Fruit fly (Drosophila melanogaster) whole organism, embryonic: ENCODE results near the gene CG4218.

Experiments used
- CG11560 ChIP-seq: fragments of 200-800 bp; sonication (Bioruptor generic); IDR thresholded peaks from 3 replicates; pipeline ENCODE4 v1.3.6; 2022; ENCODE audit warnings: missing biosample characterization, missing genetic modification characterization
- CG12236 ChIP-seq: fragments of 200-800 bp; sonication (Bioruptor generic); optimal IDR thresholded peaks from 2 replicates; lab custom pipeline; 2016; ENCODE audit warnings: missing biosample characterization, missing genetic modification characterization
- CG17359 ChIP-seq: fragments of 200-800 bp; sonication (Bioruptor generic); optimal IDR thresholded peaks from 3 replicates; lab custom pipeline; 2018; ENCODE audit warnings: missing biosample characterization, mild to moderate bottlenecking, missing genetic modification characterization, moderate library complexity
- CG1832 ChIP-seq: fragments of 200-800 bp; sonication (Bioruptor generic); optimal IDR thresholded peaks from 2 replicates; lab custom pipeline; 2017; ENCODE audit warnings: missing biosample characterization, mild to moderate bottlenecking, missing genetic modification characterization, inconsistent platforms
- CG2712 ChIP-seq: fragments of 200-800 bp; optimal IDR thresholded peaks from 3 replicates; lab custom pipeline; 2019; ENCODE audit warnings: missing biosample characterization, mild to moderate bottlenecking, missing genetic modification characterization, moderate library complexity
- CG5953 ChIP-seq: fragments of 200-800 bp; sonication (Bioruptor generic); IDR thresholded peaks from 2 replicates; pipeline ENCODE4 v1.3.6; 2022; ENCODE audit warnings: missing biosample characterization, missing genetic modification characterization
- CG6765 ChIP-seq: fragments of 200-800 bp; sonication (Bioruptor generic); optimal IDR thresholded peaks from 3 replicates; lab custom pipeline; 2017; ENCODE audit warnings: missing biosample characterization, mild to moderate bottlenecking, missing genetic modification characterization
- CG7357 ChIP-seq: fragments of 200-800 bp; sonication (Bioruptor generic); IDR thresholded peaks from 3 replicates; pipeline ENCODE4 v1.3.6; 2022; ENCODE audit warnings: missing biosample characterization, missing genetic modification characterization
- CG7839 ChIP-seq: fragments of 200-800 bp; sonication (Bioruptor generic); optimal IDR thresholded peaks from 3 replicates; lab custom pipeline; 2018; ENCODE audit warnings: missing biosample characterization, mild to moderate bottlenecking, missing genetic modification characterization, moderate library complexity
- CG9817 ChIP-seq: fragments of 200-800 bp; sonication (Bioruptor generic); optimal IDR thresholded peaks from 2 replicates; lab custom pipeline; 2018; ENCODE audit warnings: missing biosample characterization, mild to moderate bottlenecking, missing genetic modification characterization, moderate library complexity
- D19A ChIP-seq: fragments of 200-800 bp; optimal IDR thresholded peaks from 3 replicates; lab custom pipeline; 2019; ENCODE audit warnings: missing biosample characterization, mild to moderate bottlenecking, missing genetic modification characterization, moderate library complexity
- Drgx ChIP-seq: fragments of 200-800 bp; sonication (Bioruptor generic); IDR thresholded peaks from 2 replicates; pipeline ENCODE4 v1.3.6; 2022; ENCODE audit warnings: missing biosample characterization, missing genetic modification characterization
- Ets65A ChIP-seq: fragments of 200-800 bp; sonication (Bioruptor generic); peaks from one replicate; lab custom pipeline; 2016; ENCODE audit warnings: missing biosample characterization, missing genetic modification characterization
- Lim3 ChIP-seq: fragments of 200-800 bp; sonication (Bioruptor generic); IDR thresholded peaks from 2 replicates; pipeline ENCODE4 v1.3.6; 2022; ENCODE audit warnings: missing biosample characterization, missing genetic modification characterization
- Med ChIP-seq: fragments of 200-800 bp; sonication (Bioruptor generic); peaks from one replicate; lab custom pipeline; 2016; ENCODE audit warnings: missing biosample characterization, missing genetic modification characterization, mild to moderate bottlenecking, inconsistent platforms, moderate library complexity
- Meics ChIP-seq: fragments of 200-800 bp; sonication (Bioruptor generic); optimal IDR thresholded peaks from 2 replicates; lab custom pipeline; 2017; ENCODE audit warnings: missing biosample characterization, mild to moderate bottlenecking, missing genetic modification characterization
- Six4 ChIP-seq: fragments of 200-800 bp; sonication (Bioruptor generic); optimal IDR thresholded peaks from 2 replicates; lab custom pipeline; 2016; ENCODE audit warnings: missing biosample characterization, missing genetic modification characterization
- Sox102F ChIP-seq: fragments of 200-800 bp; sonication (Bioruptor generic); optimal IDR thresholded peaks from 2 replicates; lab custom pipeline; 2018; ENCODE audit warnings: missing biosample characterization, mild to moderate bottlenecking, missing genetic modification characterization, moderate library complexity
- Xbp1 ChIP-seq: fragments of 200-800 bp; sonication (Bioruptor generic); optimal IDR thresholded peaks from 3 replicates; lab custom pipeline; 2016; ENCODE audit warnings: missing biosample characterization, mild to moderate bottlenecking, missing genetic modification characterization
- Xrp1 ChIP-seq: fragments of 200-800 bp; sonication (Bioruptor generic); IDR thresholded peaks from 2 replicates; pipeline ENCODE4 v1.3.6; 2022; ENCODE audit warnings: missing biosample characterization, missing genetic modification characterization
- aop ChIP-seq: fragments of 200-800 bp; sonication (Bioruptor generic); IDR thresholded peaks from 2 replicates; pipeline ENCODE4 v1.3.6; 2022; ENCODE audit warnings: missing biosample characterization, missing genetic modification characterization
- cas ChIP-seq: fragments of 200-800 bp; sonication (Bioruptor generic); IDR thresholded peaks from 2 replicates; pipeline ENCODE4 v1.3.6; 2022; ENCODE audit warnings: missing biosample characterization, missing genetic modification characterization
- chinmo ChIP-seq: fragments of 200-800 bp; sonication (Bioruptor generic); IDR thresholded peaks from 4 replicates; pipeline ENCODE4 v1.3.6; 2022; ENCODE audit warnings: missing biosample characterization, missing genetic modification characterization; ENCODE audit not compliant: partially characterized antibody
- corto ChIP-seq: fragments of 200-800 bp; sonication (Bioruptor generic); optimal IDR thresholded peaks from 2 replicates; lab custom pipeline; 2016; ENCODE audit warnings: missing biosample characterization, mild to moderate bottlenecking, missing genetic modification characterization, moderate library complexity
- croc ChIP-seq: fragments of 200-800 bp; sonication (Bioruptor generic); conservative IDR thresholded peaks from 3 replicates; pipeline ENCODE4 v1.3.6; 2022; ENCODE audit warnings: missing biosample characterization, missing genetic modification characterization
- crp ChIP-seq, 2 experiments: fragments of 200-800 bp; sonication (Bioruptor generic); optimal IDR thresholded peaks; 2 replicates in 1 of 2; 3 replicates in 1 of 2; lab custom pipeline; 2017; ENCODE audit warnings: missing biosample characterization in 2 of 2, missing genetic modification characterization in 2 of 2, mild to moderate bottlenecking in 1 of 2, moderate library complexity in 1 of 2
- dan ChIP-seq: fragments of 200-800 bp; sonication (Bioruptor generic); IDR thresholded peaks from 2 replicates; pipeline ENCODE4 v1.3.6; 2022; ENCODE audit warnings: missing biosample characterization, missing genetic modification characterization
- dimm ChIP-seq: fragments of 200-800 bp; sonication (Bioruptor generic); IDR thresholded peaks from 2 replicates; pipeline ENCODE4 v1.3.6; 2022; ENCODE audit warnings: missing biosample characterization, missing genetic modification characterization
- dmrt99B ChIP-seq: fragments of 200-800 bp; sonication (Bioruptor generic); optimal IDR thresholded peaks from 2 replicates; lab custom pipeline; 2018; ENCODE audit warnings: missing biosample characterization, mild to moderate bottlenecking, missing genetic modification characterization, moderate library complexity
- dysf ChIP-seq: fragments of 200-800 bp; sonication (Bioruptor generic); IDR thresholded peaks from 3 replicates; pipeline ENCODE4 v1.3.6; 2022; ENCODE audit warnings: missing biosample characterization, missing genetic modification characterization
- eyg ChIP-seq: fragments of 200-800 bp; sonication (Bioruptor generic); optimal IDR thresholded peaks from 3 replicates; lab custom pipeline; 2016; ENCODE audit warnings: missing biosample characterization, missing genetic modification characterization
- fd102C ChIP-seq: fragments of 200-800 bp; sonication (Bioruptor generic); optimal IDR thresholded peaks from 2 replicates; lab custom pipeline; 2018; ENCODE audit warnings: missing biosample characterization, mild to moderate bottlenecking, missing genetic modification characterization, moderate library complexity
- fd3F ChIP-seq: fragments of 200-800 bp; sonication (Bioruptor generic); optimal IDR thresholded peaks from 2 replicates; lab custom pipeline; 2018; ENCODE audit warnings: missing biosample characterization, mild to moderate bottlenecking, missing genetic modification characterization, moderate library complexity
- gem ChIP-seq: fragments of 200-800 bp; sonication (Bioruptor generic); optimal IDR thresholded peaks from 2 replicates; lab custom pipeline; 2019; ENCODE audit warnings: missing biosample characterization, mild to moderate bottlenecking, missing genetic modification characterization, moderate library complexity
- gsb-n ChIP-seq: fragments of 200-800 bp; sonication (Bioruptor generic); optimal IDR thresholded peaks from 3 replicates; lab custom pipeline; 2018; ENCODE audit warnings: missing biosample characterization, mild to moderate bottlenecking, missing genetic modification characterization
- h ChIP-seq: fragments of >200 bp; optimal IDR thresholded peaks from 2 replicates; lab custom pipeline; 2017
- jing ChIP-seq: fragments of 200-800 bp; sonication (Bioruptor generic); optimal IDR thresholded peaks from 2 replicates; lab custom pipeline; 2018; ENCODE audit warnings: missing biosample characterization, mild to moderate bottlenecking, missing genetic modification characterization
- nau ChIP-seq: fragments of 200-800 bp; sonication (Bioruptor generic); optimal IDR thresholded peaks from 3 replicates; lab custom pipeline; 2017; ENCODE audit warnings: missing biosample characterization, mild to moderate bottlenecking, missing genetic modification characterization, missing genetic modification reagents
- nerfin-1 ChIP-seq: fragments of 200-800 bp; sonication (Bioruptor generic); optimal IDR thresholded peaks from 3 replicates; lab custom pipeline; 2019; ENCODE audit warnings: missing biosample characterization, mild to moderate bottlenecking, missing genetic modification characterization, moderate library complexity
- org-1 ChIP-seq: fragments of 200-800 bp; sonication (Bioruptor generic); optimal IDR thresholded peaks from 2 replicates; lab custom pipeline; 2017; ENCODE audit warnings: missing biosample characterization, missing genetic modification characterization
- phol ChIP-seq: fragments of 200-800 bp; sonication (Bioruptor generic); optimal IDR thresholded peaks from 3 replicates; lab custom pipeline; 2018; ENCODE audit warnings: missing biosample characterization, mild to moderate bottlenecking, missing genetic modification characterization, moderate library complexity
- prd ChIP-seq, 3 experiments: fragments of >200 bp in 2 of 3; fragments of 200-800 bp in 1 of 3; sonication (Bioruptor generic) in 1 of 3; optimal IDR thresholded peaks in 2 of 3; IDR thresholded peaks in 1 of 3; 2 replicates in 2 of 3; 3 replicates in 1 of 3; pipeline versions ENCODE4 v1.3.6 to Lab custom; 2017 to 2022; ENCODE audit warnings: missing biosample characterization in 1 of 3, missing genetic modification characterization in 1 of 3
- pros ChIP-seq: fragments of 200-800 bp; sonication (Bioruptor generic); optimal IDR thresholded peaks from 3 replicates; lab custom pipeline; 2019; ENCODE audit warnings: missing biosample characterization, mild to moderate bottlenecking, missing genetic modification characterization, moderate library complexity
- pum ChIP-seq: fragments of 200-800 bp; sonication (Bioruptor generic); optimal IDR thresholded peaks from 2 replicates; lab custom pipeline; 2016; ENCODE audit warnings: missing biosample characterization, missing genetic modification characterization
- sc ChIP-seq, 3 experiments: fragments of >200 bp in 2 of 3; fragments of 200-800 bp in 1 of 3; sonication (Bioruptor generic) in 1 of 3; optimal IDR thresholded peaks; 2 replicates in 2 of 3; 3 replicates in 1 of 3; lab custom pipeline; 2017; ENCODE audit warnings: mild to moderate bottlenecking in 1 of 3, missing biosample characterization in 1 of 3, missing genetic modification characterization in 1 of 3, missing genetic modification reagents in 1 of 3
- sens ChIP-seq: fragments of 200-800 bp; sonication (Bioruptor generic); peaks from one replicate; lab custom pipeline; 2016; ENCODE audit warnings: missing biosample characterization, missing genetic modification characterization
- sob ChIP-seq: fragments of 200-800 bp; sonication (Bioruptor generic); IDR thresholded peaks from 2 replicates; pipeline ENCODE4 v1.3.6; 2022; ENCODE audit warnings: missing biosample characterization, missing genetic modification characterization
- yki ChIP-seq: fragments of >200 bp; optimal IDR thresholded peaks from 3 replicates; lab custom pipeline; 2018

Gene CG4218

DNA sequence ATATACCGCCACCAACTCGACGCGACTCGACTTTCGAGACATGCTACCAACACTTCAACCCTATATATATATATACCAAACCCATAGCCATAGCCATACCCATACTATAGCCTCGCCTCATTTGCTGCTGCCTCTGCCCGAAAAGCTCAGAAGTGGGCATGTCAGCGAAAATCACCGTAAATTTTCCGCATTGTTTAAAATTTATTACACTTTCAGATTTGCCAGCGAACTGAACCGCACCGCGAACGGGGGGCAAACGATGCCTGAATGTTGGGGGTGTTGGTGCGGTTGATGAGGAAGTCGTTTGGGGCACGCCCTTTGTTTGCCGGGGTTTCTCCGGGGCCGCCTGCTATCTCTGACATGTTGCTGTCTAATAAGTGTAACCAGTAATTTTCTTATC, 24.7 kb downstream of the CG4218 start, which contains the start of gene CG33648 (continued):
- TF ChIP-seq sob (GFP tag; lab: Robert Waterston, UW) = 0 out of 2 replicates have a peak, but pooled peaks have one; percentile 25
- TF ChIP-seq CG5953 = 0 out of 2 replicates have a peak, but pooled peaks have one; percentile 38
- no peak for TF ChIP-seq nerfin-1 (tag; lab: Kevin White, UChicago)
- peak; percentile 0 for TF ChIP-seq org-1 (GFP tag; lab: Kevin White, UChicago)
- TF ChIP-seq pros = no peak
- peak; percentile 48 for TF ChIP-seq sens (GFP tag; lab: Kevin White, UChicago)
- TF ChIP-seq dan (GFP tag; lab: Robert Waterston, UW) = no peak
- no peak for TF ChIP-seq prd (optimal IDR thresholded peaks at IDR 0.05; lab: Kevin White, UChicago)
- no peak for TF ChIP-seq prd (GFP tag; IDR thresholded peaks at IDR 0.05; lab: Robert Waterston, UW)
- TF ChIP-seq pum = no peak
- TF ChIP-seq Meics = no peak
- no peak for TF ChIP-seq yki (lab: Kevin White, UChicago)
- TF ChIP-seq dysf (GFP tag; lab: Robert Waterston, UW) = 0 out of 3 replicates have a peak, but pooled peaks have one; percentile 20
- TF ChIP-seq, all 482 proteins: peak for 19

dm6 chr2L:14523731-14524130, 25.2 kb downstream of the CG4218 start:
- TF ChIP-seq corto (no peak), CG11560 (tag; lab: Robert Waterston, UW) (no peak), D19A (tag; lab: Kevin White, UChicago) (peak; percentile 17), gem (tag; lab: Kevin White, UChicago) (peak; percentile 10)

DNA sequence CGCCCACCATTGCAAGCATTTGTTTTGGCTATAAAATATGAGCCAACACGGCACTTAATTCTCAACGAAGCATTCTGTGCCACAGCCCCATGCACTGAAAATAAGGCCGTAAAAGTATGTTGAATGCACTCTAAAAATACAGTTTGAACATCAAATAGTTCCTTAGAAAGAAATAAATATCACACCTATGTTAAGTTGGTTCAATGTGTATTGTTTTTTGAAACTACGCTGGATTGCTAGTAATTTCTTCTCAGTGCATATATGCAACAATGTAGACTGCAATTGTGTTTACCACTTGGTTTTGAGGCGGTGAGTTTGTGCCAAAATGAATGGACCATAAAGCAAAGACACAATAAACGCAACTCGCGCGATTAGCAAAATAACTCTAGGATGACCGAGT, 27.4 kb downstream of the CG4218 start:
- TF ChIP-seq crp (GFP tag; optimal IDR thresholded peaks at IDR 0.05; lab: Kevin White, UChicago) (no peak), sens (GFP tag; lab: Kevin White, UChicago) (peak; percentile 85), fd102C (no peak), croc (GFP tag; lab: Robert Waterston, UW) (no peak), CG2712 (tag; lab: Kevin White, UChicago) (peak; percentile 7), CG1832 (GFP tag; lab: Kevin White, UChicago) (no peak), CG5953 (peak; percentile 19; the same call in 1 of the 2 replicates), Drgx (GFP tag; lab: Robert Waterston, UW) (peak; percentile 45), dmrt99B (tag; lab: Kevin White, UChicago) (peak; percentile 4), CG12236 (GFP tag; lab: Kevin White, UChicago) (no peak), aop (no peak), Ets65A (GFP tag; lab: Kevin White, UChicago) (peak; percentile 84), CG6765 (GFP tag; lab: Kevin White, UChicago) (no peak), CG9817 (tag; lab: Kevin White, UChicago) (no peak), cas (no peak), Sox102F (GFP tag; lab: Kevin White, UChicago) (peak; percentile 36), gsb-n (peak; percentile 33), Lim3 (GFP tag; lab: Robert Waterston, UW) (no peak), Med (no peak), dimm (GFP tag; lab: Robert Waterston, UW) (no peak), phol (tag; lab: Kevin White, UChicago) (peak; percentile 6), h (lab: Kevin White, UChicago) (no peak), nau (GFP tag; lab: Kevin White, UChicago) (no peak), Xrp1 (GFP tag; lab: Robert Waterston, UW) (peak; percentile 10; the same call in 1 of the 2 replicates), Six4 (no peak), fd3F (GFP tag; lab: Kevin White, UChicago) (no peak), CG17359 (tag; lab: Kevin White, UChicago) (no peak), sc (optimal IDR thresholded peaks at IDR 0.05; lab: Kevin White, UChicago) (no peak), sc (GFP tag; optimal IDR thresholded peaks at IDR 0.05; lab: Kevin White, UChicago) (no peak), jing (GFP tag; lab: Kevin White, UChicago) (no peak), eyg (no peak), Xbp1 (GFP tag; lab: Kevin White, UChicago) (peak; percentile 23), CG7357 (GFP tag; lab: Robert Waterston, UW) (no peak), CG7839 (tag; lab: Kevin White, UChicago) (peak; percentile 19), chinmo (0 out of 4 replicates have a peak, but pooled peaks have one; percentile 7)
